Fruit fly (Drosophila melanogaster) whole organism, embryonic: ENCODE data around the gene spo.

Experiments used
- Atf-2 ChIP-seq: fragments of 200-800 bp; sonication (Bioruptor generic); optimal IDR thresholded peaks from 2 replicates; lab custom pipeline; 2016; ENCODE audit warnings: missing biosample characterization, missing genetic modification characterization
- BtbVII ChIP-seq: fragments of 200-800 bp; sonication (Bioruptor generic); optimal IDR thresholded peaks from 3 replicates; lab custom pipeline; 2017; ENCODE audit warnings: missing biosample characterization, mild to moderate bottlenecking, missing genetic modification characterization
- CG11456 ChIP-seq: fragments of 200-800 bp; sonication (Bioruptor generic); IDR thresholded peaks from 3 replicates; pipeline ENCODE4 v1.3.6; 2022; ENCODE audit warnings: missing biosample characterization, missing genetic modification characterization
- CG11723 ChIP-seq: fragments of 200-800 bp; sonication (Bioruptor generic); optimal IDR thresholded peaks from 2 replicates; lab custom pipeline; 2017; ENCODE audit warnings: missing biosample characterization, mild to moderate bottlenecking, missing genetic modification characterization
- CG12219 ChIP-seq: fragments of 200-800 bp; sonication (Bioruptor generic); optimal IDR thresholded peaks from 3 replicates; lab custom pipeline; 2018; ENCODE audit warnings: missing biosample characterization, mild to moderate bottlenecking, missing genetic modification characterization
- CG12659 ChIP-seq: fragments of 200-800 bp; sonication (Bioruptor generic); optimal IDR thresholded peaks from 3 replicates; lab custom pipeline; 2017; ENCODE audit warnings: mild to moderate bottlenecking, missing biosample characterization, missing genetic modification reagents, missing genetic modification characterization
- CG13894 ChIP-seq: fragments of 200-800 bp; sonication (Bioruptor generic); optimal IDR thresholded peaks from 3 replicates; lab custom pipeline; 2018; ENCODE audit warnings: missing biosample characterization, mild to moderate bottlenecking, missing genetic modification characterization, moderate library complexity
- CG17359 ChIP-seq: fragments of 200-800 bp; sonication (Bioruptor generic); optimal IDR thresholded peaks from 3 replicates; lab custom pipeline; 2018; ENCODE audit warnings: missing biosample characterization, mild to moderate bottlenecking, missing genetic modification characterization, moderate library complexity
- CG17361 ChIP-seq: fragments of 200-800 bp; sonication (Bioruptor generic); IDR thresholded peaks from 3 replicates; pipeline ENCODE4 v1.3.6; 2022; ENCODE audit warnings: missing biosample characterization, missing genetic modification characterization
- CG18599 ChIP-seq: fragments of 200-800 bp; sonication (Bioruptor generic); optimal IDR thresholded peaks from 3 replicates; lab custom pipeline; 2017; ENCODE audit warnings: missing biosample characterization, missing genetic modification characterization, mild to moderate bottlenecking, moderate library complexity, missing genetic modification reagents
- CG30431 ChIP-seq: fragments of 200-800 bp; sonication (Bioruptor generic); optimal IDR thresholded peaks from 2 replicates; lab custom pipeline; 2017; ENCODE audit warnings: missing biosample characterization, missing genetic modification characterization
- CG4854 ChIP-seq: fragments of 200-800 bp; sonication (Bioruptor generic); optimal IDR thresholded peaks from 2 replicates; lab custom pipeline; 2016; ENCODE audit warnings: missing biosample characterization, missing genetic modification characterization, inconsistent platforms
- CG6683 ChIP-seq: fragments of 200-800 bp; sonication (Bioruptor generic); optimal IDR thresholded peaks from 2 replicates; lab custom pipeline; 2017; ENCODE audit warnings: missing biosample characterization, mild to moderate bottlenecking, missing genetic modification characterization, missing genetic modification reagents
- CG8944 ChIP-seq: fragments of 200-800 bp; sonication (Bioruptor generic); optimal IDR thresholded peaks from 3 replicates; lab custom pipeline; 2016; ENCODE audit warnings: missing biosample characterization, missing genetic modification characterization
- CG9817 ChIP-seq: fragments of 200-800 bp; sonication (Bioruptor generic); optimal IDR thresholded peaks from 2 replicates; lab custom pipeline; 2018; ENCODE audit warnings: missing biosample characterization, mild to moderate bottlenecking, missing genetic modification characterization, moderate library complexity
- CG9932 ChIP-seq: fragments of 200-800 bp; sonication (Bioruptor generic); IDR thresholded peaks from 2 replicates; pipeline ENCODE4 v1.3.6; 2022; ENCODE audit warnings: missing biosample characterization, missing genetic modification characterization
- CHES-1-like ChIP-seq: fragments of 200-800 bp; sonication (Bioruptor generic); optimal IDR thresholded peaks from 2 replicates; lab custom pipeline; 2016; ENCODE audit warnings: missing biosample characterization, missing genetic modification characterization
- Doc3 ChIP-seq: fragments of 200-800 bp; sonication (Bioruptor generic); IDR thresholded peaks from 3 replicates; pipeline ENCODE4 v1.3.6; 2022; ENCODE audit warnings: missing biosample characterization, missing genetic modification characterization; ENCODE audit not compliant: partially characterized antibody
- Fer2 ChIP-seq: fragments of 200-800 bp; sonication (Bioruptor generic); optimal IDR thresholded peaks from 2 replicates; lab custom pipeline; 2018; ENCODE audit warnings: missing biosample characterization, mild to moderate bottlenecking, missing genetic modification characterization, moderate library complexity
- H15 ChIP-seq: fragments of 200-800 bp; sonication (Bioruptor generic); IDR thresholded peaks from 3 replicates; pipeline ENCODE4 v1.3.6; 2022; ENCODE audit warnings: missing biosample characterization, missing genetic modification characterization
- Hr3 ChIP-seq: fragments of 200-800 bp; sonication (Bioruptor generic); optimal IDR thresholded peaks from 3 replicates; lab custom pipeline; 2016; ENCODE audit warnings: missing biosample characterization, missing genetic modification characterization
- abd-A ChIP-seq: fragments of 200-800 bp; sonication (Bioruptor generic); optimal IDR thresholded peaks from 3 replicates; lab custom pipeline; 2019; ENCODE audit warnings: missing biosample characterization, mild to moderate bottlenecking, missing genetic modification characterization, moderate library complexity
- caup ChIP-seq: fragments of 200-800 bp; sonication (Bioruptor generic); optimal IDR thresholded peaks from 3 replicates; lab custom pipeline; 2017; ENCODE audit warnings: missing biosample characterization, mild to moderate bottlenecking, missing genetic modification characterization, moderate library complexity; ENCODE audit not compliant: severe bottlenecking
- chinmo ChIP-seq: fragments of 200-800 bp; sonication (Bioruptor generic); IDR thresholded peaks from 4 replicates; pipeline ENCODE4 v1.3.6; 2022; ENCODE audit warnings: missing biosample characterization, missing genetic modification characterization; ENCODE audit not compliant: partially characterized antibody
- crp ChIP-seq, 2 experiments: fragments of 200-800 bp; sonication (Bioruptor generic); optimal IDR thresholded peaks; 2 replicates in 1 of 2; 3 replicates in 1 of 2; lab custom pipeline; 2017; ENCODE audit warnings: missing biosample characterization in 2 of 2, missing genetic modification characterization in 2 of 2, mild to moderate bottlenecking in 1 of 2, moderate library complexity in 1 of 2
- danr ChIP-seq: fragments of 200-800 bp; sonication (Bioruptor generic); IDR thresholded peaks from 2 replicates; pipeline ENCODE4 v1.3.6; 2022; ENCODE audit warnings: missing biosample characterization, missing genetic modification characterization
- dpn ChIP-seq, 2 experiments: fragments of 200-800 bp; sonication (Bioruptor generic); optimal IDR thresholded peaks; 3 replicates each; lab custom pipeline; 2016; ENCODE audit warnings: missing biosample characterization in 2 of 2, missing genetic modification characterization in 2 of 2
- dysf ChIP-seq: fragments of 200-800 bp; sonication (Bioruptor generic); IDR thresholded peaks from 3 replicates; pipeline ENCODE4 v1.3.6; 2022; ENCODE audit warnings: missing biosample characterization, missing genetic modification characterization
- ems ChIP-seq: fragments of 200-800 bp; sonication (Bioruptor generic); optimal IDR thresholded peaks from 3 replicates; lab custom pipeline; 2016; ENCODE audit warnings: missing biosample characterization, missing genetic modification characterization
- fd96Cb ChIP-seq: fragments of 200-800 bp; sonication (Bioruptor generic); optimal IDR thresholded peaks from 2 replicates; lab custom pipeline; 2018; ENCODE audit warnings: missing biosample characterization, mild to moderate bottlenecking, missing genetic modification characterization, moderate library complexity
- gce ChIP-seq: fragments of 200-800 bp; sonication (Bioruptor generic); IDR thresholded peaks from 3 replicates; pipeline ENCODE4 v1.3.6; 2022; ENCODE audit warnings: missing biosample characterization, missing genetic modification characterization
- gsb-n ChIP-seq: fragments of 200-800 bp; sonication (Bioruptor generic); optimal IDR thresholded peaks from 3 replicates; lab custom pipeline; 2018; ENCODE audit warnings: missing biosample characterization, mild to moderate bottlenecking, missing genetic modification characterization
- ind ChIP-seq: fragments of 200-800 bp; sonication (Bioruptor generic); optimal IDR thresholded peaks from 3 replicates; lab custom pipeline; 2016; ENCODE audit warnings: missing biosample characterization, missing genetic modification characterization
- lbe ChIP-seq: fragments of 200-800 bp; sonication (Bioruptor generic); optimal IDR thresholded peaks from 2 replicates; lab custom pipeline; 2016; ENCODE audit warnings: missing biosample characterization, mild to moderate bottlenecking, missing genetic modification characterization
- lilli ChIP-seq: fragments of 200-800 bp; sonication (Bioruptor generic); optimal IDR thresholded peaks from 3 replicates; lab custom pipeline; 2016; ENCODE audit warnings: missing biosample characterization, missing genetic modification characterization
- nerfin-1 ChIP-seq: fragments of 200-800 bp; sonication (Bioruptor generic); optimal IDR thresholded peaks from 3 replicates; lab custom pipeline; 2019; ENCODE audit warnings: missing biosample characterization, mild to moderate bottlenecking, missing genetic modification characterization, moderate library complexity
- nom ChIP-seq: fragments of 200-800 bp; sonication (Bioruptor generic); optimal IDR thresholded peaks from 2 replicates; lab custom pipeline; 2017; ENCODE audit warnings: missing biosample characterization, missing genetic modification characterization, mild to moderate bottlenecking, moderate library complexity, missing genetic modification reagents
- oc ChIP-seq: fragments of 200-800 bp; sonication (Bioruptor generic); optimal IDR thresholded peaks from 2 replicates; lab custom pipeline; 2018; ENCODE audit warnings: missing biosample characterization, mild to moderate bottlenecking, missing genetic modification characterization, moderate library complexity
- pb ChIP-seq: fragments of 200-800 bp; sonication (Bioruptor generic); optimal IDR thresholded peaks from 3 replicates; lab custom pipeline; 2016; ENCODE audit warnings: missing biosample characterization, missing genetic modification characterization
- ranshi ChIP-seq: fragments of 200-800 bp; sonication (Bioruptor generic); IDR thresholded peaks from 2 replicates; pipeline ENCODE4 v1.3.6; 2022; ENCODE audit warnings: missing biosample characterization, missing genetic modification characterization
- seq ChIP-seq: fragments of 200-800 bp; sonication (Bioruptor generic); IDR thresholded peaks from 2 replicates; pipeline ENCODE4 v1.3.6; 2022; ENCODE audit warnings: missing biosample characterization, missing genetic modification characterization
- sqz ChIP-seq: fragments of 200-800 bp; sonication (Bioruptor generic); optimal IDR thresholded peaks from 3 replicates; lab custom pipeline; 2018; ENCODE audit warnings: missing biosample characterization, mild to moderate bottlenecking, missing genetic modification characterization
- tio ChIP-seq: fragments of 200-800 bp; sonication (Bioruptor generic); optimal IDR thresholded peaks from 2 replicates; lab custom pipeline; 2017; ENCODE audit warnings: missing biosample characterization, missing genetic modification characterization, inconsistent platforms
- unpg ChIP-seq: fragments of 200-800 bp; sonication (Bioruptor generic); optimal IDR thresholded peaks from 3 replicates; lab custom pipeline; 2018; ENCODE audit warnings: missing biosample characterization, mild to moderate bottlenecking, missing genetic modification characterization, moderate library complexity
- vvl ChIP-seq: fragments of 200-800 bp; sonication (Bioruptor generic); IDR thresholded peaks from 2 replicates; pipeline ENCODE4 v1.3.6; 2022; ENCODE audit warnings: missing biosample characterization, missing genetic modification characterization
- wdn ChIP-seq: fragments of 200-800 bp; sonication (Bioruptor generic); IDR thresholded peaks from 2 replicates; pipeline ENCODE4 v1.3.6; 2022; ENCODE audit warnings: missing biosample characterization, missing genetic modification characterization
- zfh2 ChIP-seq: fragments of 200-800 bp; sonication (Bioruptor generic); optimal IDR thresholded peaks from 2 replicates; lab custom pipeline; 2016; ENCODE audit warnings: missing biosample characterization, missing genetic modification characterization

spo gene

DNA sequence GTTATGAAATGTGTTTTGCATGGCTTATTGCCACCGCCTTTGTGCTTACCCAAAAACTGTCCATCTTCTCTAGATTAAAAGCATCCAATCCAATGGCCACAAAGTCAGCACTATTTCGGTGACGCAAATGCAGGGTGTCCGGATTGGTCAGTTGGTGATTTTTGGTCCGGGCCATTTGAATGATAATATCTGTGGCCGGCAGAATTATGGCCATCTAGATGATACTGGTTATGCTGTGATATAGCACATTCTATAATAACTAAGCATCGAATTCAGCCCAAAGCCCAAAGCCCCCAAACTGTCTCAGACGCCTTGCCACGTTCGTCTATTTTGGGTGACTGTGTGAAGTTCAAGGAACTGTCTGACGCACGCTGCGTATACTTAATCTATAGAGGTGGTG, 36.2 kb downstream of the spo start:
- TF ChIP-seq CG17359 (tag; lab: Kevin White, UChicago), result no peak
- no peak for TF ChIP-seq CG6683
- no peak for TF ChIP-seq pb (GFP tag; lab: Kevin White, UChicago)
- 0 out of 4 replicates have a peak, but pooled peaks have one; percentile 32 for TF ChIP-seq chinmo (GFP tag; lab: Robert Waterston, UW)
- no peak for TF ChIP-seq crp (GFP tag; optimal IDR thresholded peaks at IDR 0.05; lab: Kevin White, UChicago)
- no peak for TF ChIP-seq lbe (GFP tag; lab: Kevin White, UChicago)
- TF ChIP-seq nerfin-1 (tag; lab: Kevin White, UChicago), result no peak
- TF ChIP-seq abd-A (tag; lab: Kevin White, UChicago), result peak; percentile 71
- TF ChIP-seq CG13894, result peak; percentile 69

DNA sequence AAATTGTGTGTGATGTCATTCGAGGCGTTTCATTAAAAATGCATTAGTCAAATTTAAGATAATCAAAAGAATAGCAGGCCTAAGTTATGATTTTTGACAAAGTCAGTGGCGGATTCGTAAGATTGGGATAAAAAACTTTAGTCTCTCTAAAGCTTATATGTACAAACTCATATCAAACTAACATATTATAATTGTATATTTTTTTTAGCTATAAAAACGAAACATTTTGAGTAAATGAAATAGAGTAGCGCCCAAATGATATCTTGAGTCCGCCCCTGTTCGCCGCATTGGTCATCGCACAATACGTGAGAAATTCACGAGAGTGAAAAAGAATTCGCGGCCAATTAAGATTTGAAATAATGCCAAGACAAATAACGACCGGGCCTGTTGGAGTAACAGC, 38.0 kb downstream of the spo start:
- TF ChIP-seq CG12219 (GFP tag; lab: Kevin White, UChicago), result peak; percentile 15
- TF ChIP-seq seq (GFP tag; lab: Robert Waterston, UW), result 0 out of 2 replicates have a peak, but pooled peaks have one; percentile 38
- peak; percentile 2 for TF ChIP-seq CG30431
- 0 out of 2 replicates have a peak, but pooled peaks have one; percentile 8 for TF ChIP-seq danr (GFP tag; lab: Robert Waterston, UW)
- no peak for TF ChIP-seq nom (GFP tag; lab: Kevin White, UChicago)
- peak; percentile 24 for TF ChIP-seq tio (GFP tag; lab: Kevin White, UChicago)
- TF ChIP-seq fd96Cb (tag; lab: Kevin White, UChicago), result peak; percentile 51
- TF ChIP-seq CG9932 (GFP tag; lab: Robert Waterston, UW), result peak; percentile 75
- peak; percentile 55 for TF ChIP-seq CG9817 (tag; lab: Kevin White, UChicago)
- peak; percentile 77; the same call in 2 of the 3 replicates for TF ChIP-seq CG11456 (GFP tag; lab: Robert Waterston, UW)
- TF ChIP-seq Fer2 (tag; lab: Kevin White, UChicago), result peak; percentile 22
- TF ChIP-seq CG4854 (GFP tag; lab: Kevin White, UChicago), result no peak
- peak; percentile 74 for TF ChIP-seq dysf (GFP tag; lab: Robert Waterston, UW)
- 0 out of 3 replicates have a peak, but pooled peaks have one; percentile 31 for TF ChIP-seq CG17361 (GFP tag; lab: Robert Waterston, UW)
- 0 out of 2 replicates have a peak, but pooled peaks have one; percentile 12 for TF ChIP-seq wdn (GFP tag; lab: Robert Waterston, UW)
- no peak for TF ChIP-seq CG8944 (GFP tag; lab: Kevin White, UChicago)
- TF ChIP-seq H15, result peak; percentile 67; the same call in 1 of the 3 replicates
- peak in 1 of 2 experiments; percentile 61 for TF ChIP-seq dpn (GFP tag; optimal IDR thresholded peaks at IDR 0.05; lab: Kevin White, UChicago)
- peak; percentile 25 for TF ChIP-seq caup
- TF ChIP-seq ranshi (GFP tag; lab: Robert Waterston, UW), result peak; percentile 62; the same call in 1 of the 2 replicates
- TF ChIP-seq CG13894, result peak; percentile 33
- TF ChIP-seq vvl, result peak; percentile 56
- TF ChIP-seq lilli, result peak; percentile 56
- no peak for TF ChIP-seq CG18599 (GFP tag; lab: Kevin White, UChicago)
- peak; percentile 2 for TF ChIP-seq Hr3
- no peak for TF ChIP-seq Atf-2
- TF ChIP-seq gce (GFP tag; lab: Robert Waterston, UW), result 0 out of 3 replicates have a peak, but pooled peaks have one; percentile 28
- peak; percentile 65 for TF ChIP-seq ind (GFP tag; lab: Kevin White, UChicago)
- TF ChIP-seq unpg (GFP tag; lab: Kevin White, UChicago), result peak; percentile 55
- TF ChIP-seq CG12659 (GFP tag; lab: Kevin White, UChicago), result peak; percentile 36
- TF ChIP-seq ems (GFP tag; lab: Kevin White, UChicago), result peak; percentile 46
- no peak for TF ChIP-seq oc
- TF ChIP-seq gsb-n (tag; lab: Kevin White, UChicago), result no peak
- peak; percentile 7 for TF ChIP-seq zfh2 (GFP tag; lab: Kevin White, UChicago)
- TF ChIP-seq CHES-1-like (GFP tag; lab: Kevin White, UChicago), result no peak
- no peak for TF ChIP-seq sqz
- TF ChIP-seq BtbVII, result peak; percentile 3
- TF ChIP-seq CG11723 (GFP tag; lab: Kevin White, UChicago), result no peak
- no peak for TF ChIP-seq Doc3
